Worm (Caenorhabditis elegans): ENCODE data around the gene mig-21.

DNA sequence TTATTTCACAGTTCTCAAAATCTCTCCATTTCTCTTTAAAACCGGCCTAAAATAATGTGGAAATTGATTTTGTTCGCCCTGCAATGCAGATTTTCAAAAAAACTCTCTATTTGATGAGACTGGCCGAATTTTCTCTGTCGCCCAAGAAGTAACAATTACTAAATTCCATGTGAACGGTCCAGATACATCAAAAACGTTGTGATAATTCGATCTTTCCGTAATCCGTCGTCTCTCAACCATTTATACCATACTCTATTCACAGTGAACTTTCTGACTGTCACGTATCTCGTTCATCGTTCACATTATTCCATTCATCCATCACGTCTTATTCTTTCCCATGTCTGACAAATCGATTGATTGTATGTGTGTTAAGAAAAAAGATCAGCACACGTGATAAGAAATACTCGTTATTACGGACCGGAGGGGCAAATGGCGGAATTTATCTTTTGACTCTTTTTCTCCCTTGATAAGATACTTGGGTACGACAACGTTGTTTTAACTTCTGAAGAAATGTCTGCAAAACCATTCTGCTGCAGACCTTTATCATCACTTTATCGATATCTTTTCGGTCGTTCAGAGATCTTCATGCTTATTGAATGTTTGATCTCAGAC lies 43.0 kb upstream of the mig-21 start:
- no peak for TF ChIP-seq pha-4 (tag; optimal IDR thresholded peaks at IDR 0.05)
- no peak for TF ChIP-seq lsy-2 (tag; optimal IDR thresholded peaks at IDR 0.05)
- no peak for TF ChIP-seq snpc-4 (tag; optimal IDR thresholded peaks at IDR 0.05)
- TF ChIP-seq ztf-11 (tag; optimal IDR thresholded peaks at IDR 0.05), result no peak
- TF ChIP-seq elt-3 (tag; optimal IDR thresholded peaks at IDR 0.05), result no peak
- TF ChIP-seq drap-1 (GFP tag; optimal IDR thresholded peaks at IDR 0.05), result no peak
- no peak for TF ChIP-seq mep-1 (tag; optimal IDR thresholded peaks at IDR 0.05)
